Fruit fly (Drosophila melanogaster) whole organism, embryonic: ENCODE data around the gene SmydA-2.

Source experiments
- ATbp ChIP-seq: fragments of 200-800 bp; sonication (Bioruptor generic); optimal IDR thresholded peaks from 2 replicates; lab custom pipeline; 2017; ENCODE audit warnings: missing biosample characterization, mild to moderate bottlenecking, missing genetic modification characterization, missing genetic modification reagents
- Antp ChIP-seq: fragments of 200-800 bp; sonication (Bioruptor generic); optimal IDR thresholded peaks from 3 replicates; lab custom pipeline; 2016; ENCODE audit warnings: missing biosample characterization, missing genetic modification characterization
- CG12236 ChIP-seq: fragments of 200-800 bp; sonication (Bioruptor generic); optimal IDR thresholded peaks from 2 replicates; lab custom pipeline; 2016; ENCODE audit warnings: missing biosample characterization, missing genetic modification characterization
- CG12299 ChIP-seq: fragments of 200-800 bp; sonication (Bioruptor generic); optimal IDR thresholded peaks from 2 replicates; lab custom pipeline; 2018; ENCODE audit warnings: missing biosample characterization, mild to moderate bottlenecking, missing genetic modification characterization
- CG1233 ChIP-seq: fragments of 200-800 bp; sonication (Bioruptor generic); optimal IDR thresholded peaks from 4 replicates; lab custom pipeline; 2018; ENCODE audit warnings: missing biosample characterization, mild to moderate bottlenecking, missing genetic modification characterization
- CG13296 ChIP-seq: fragments of 200-800 bp; sonication (Bioruptor generic); optimal IDR thresholded peaks from 3 replicates; lab custom pipeline; 2018; ENCODE audit warnings: missing biosample characterization, mild to moderate bottlenecking, missing genetic modification characterization
- CG14050 ChIP-seq: fragments of 200-800 bp; sonication (Bioruptor generic); IDR thresholded peaks from 3 replicates; pipeline ENCODE4 v1.3.6; 2022; ENCODE audit warnings: missing biosample characterization, missing genetic modification characterization
- CG1603 ChIP-seq: fragments of 200-800 bp; sonication (Bioruptor generic); optimal IDR thresholded peaks from 2 replicates; lab custom pipeline; 2019; ENCODE audit warnings: missing biosample characterization, mild to moderate bottlenecking, missing genetic modification characterization, moderate library complexity
- CG16815 ChIP-seq: fragments of 200-800 bp; sonication (Bioruptor generic); optimal IDR thresholded peaks from 3 replicates; lab custom pipeline; 2017; ENCODE audit warnings: missing biosample characterization, mild to moderate bottlenecking, missing genetic modification characterization
- CG18262 ChIP-seq: fragments of 200-800 bp; optimal IDR thresholded peaks from 3 replicates; lab custom pipeline; 2019; ENCODE audit warnings: missing biosample characterization, mild to moderate bottlenecking, missing genetic modification characterization, moderate library complexity
- CG31365 ChIP-seq: fragments of 200-800 bp; sonication (Bioruptor generic); optimal IDR thresholded peaks from 2 replicates; lab custom pipeline; 2018; ENCODE audit warnings: missing biosample characterization, mild to moderate bottlenecking, missing genetic modification characterization
- CG33213 ChIP-seq: fragments of 200-800 bp; sonication (Bioruptor generic); optimal IDR thresholded peaks from 3 replicates; lab custom pipeline; 2016; ENCODE audit warnings: missing biosample characterization, missing genetic modification characterization
- CG3995 ChIP-seq: fragments of 200-800 bp; sonication (Bioruptor generic); optimal IDR thresholded peaks from 3 replicates; lab custom pipeline; 2016; ENCODE audit warnings: missing biosample characterization, missing genetic modification characterization
- CG4282 ChIP-seq: fragments of 200-800 bp; sonication (Bioruptor generic); optimal IDR thresholded peaks from 2 replicates; lab custom pipeline; 2016; ENCODE audit warnings: missing biosample characterization, missing genetic modification characterization
- CG7271 ChIP-seq: fragments of 200-800 bp; sonication (Bioruptor generic); optimal IDR thresholded peaks from 2 replicates; lab custom pipeline; 2018; ENCODE audit warnings: missing biosample characterization, mild to moderate bottlenecking, missing genetic modification characterization, moderate library complexity
- CG7786 ChIP-seq: fragments of 200-800 bp; sonication (Bioruptor generic); optimal IDR thresholded peaks from 2 replicates; lab custom pipeline; 2016; ENCODE audit warnings: missing biosample characterization, missing genetic modification characterization
- CG7839 ChIP-seq: fragments of 200-800 bp; sonication (Bioruptor generic); optimal IDR thresholded peaks from 3 replicates; lab custom pipeline; 2018; ENCODE audit warnings: missing biosample characterization, mild to moderate bottlenecking, missing genetic modification characterization, moderate library complexity
- Camta ChIP-seq: fragments of 200-800 bp; sonication (Bioruptor generic); optimal IDR thresholded peaks from 2 replicates; lab custom pipeline; 2016; ENCODE audit warnings: missing biosample characterization, missing genetic modification characterization
- Dip3 ChIP-seq: fragments of 200-800 bp; sonication (Bioruptor generic); optimal IDR thresholded peaks from 3 replicates; lab custom pipeline; 2016; ENCODE audit warnings: missing biosample characterization, missing genetic modification characterization
- H15 ChIP-seq: fragments of 200-800 bp; sonication (Bioruptor generic); IDR thresholded peaks from 3 replicates; pipeline ENCODE4 v1.3.6; 2022; ENCODE audit warnings: missing biosample characterization, missing genetic modification characterization
- HmgZ ChIP-seq: fragments of 200-800 bp; sonication (Bioruptor generic); optimal IDR thresholded peaks from 2 replicates; lab custom pipeline; 2018; ENCODE audit warnings: missing biosample characterization, mild to moderate bottlenecking, missing genetic modification characterization
- Hr39 ChIP-seq: fragments of >200 bp; optimal IDR thresholded peaks from 2 replicates; lab custom pipeline; 2017
- Hsf ChIP-seq: fragments of 200-800 bp; sonication (Bioruptor generic); optimal IDR thresholded peaks from 3 replicates; lab custom pipeline; 2016; ENCODE audit warnings: missing biosample characterization, missing genetic modification characterization
- MESR4 ChIP-seq: fragments of 200-800 bp; sonication (Bioruptor generic); optimal IDR thresholded peaks from 2 replicates; lab custom pipeline; 2018; ENCODE audit warnings: missing biosample characterization, mild to moderate bottlenecking, missing genetic modification characterization, moderate library complexity
- Side ChIP-seq: fragments of 200-800 bp; sonication (Bioruptor generic); optimal IDR thresholded peaks from 2 replicates; lab custom pipeline; 2016; ENCODE audit warnings: missing biosample characterization, missing genetic modification characterization
- Spps ChIP-seq: fragments of 200-800 bp; sonication (Bioruptor generic); optimal IDR thresholded peaks from 2 replicates; lab custom pipeline; 2018; ENCODE audit warnings: missing biosample characterization, mild to moderate bottlenecking, missing genetic modification characterization
- Sry-β ChIP-seq: fragments of 200-800 bp; sonication (Bioruptor generic); optimal IDR thresholded peaks from 2 replicates; lab custom pipeline; 2018; ENCODE audit warnings: missing biosample characterization, mild to moderate bottlenecking, missing genetic modification characterization, moderate library complexity
- Trl ChIP-seq, 3 experiments: fragments of >200 bp in 2 of 3; fragments of 200-800 bp in 1 of 3; sonication (Bioruptor generic) in 1 of 3; optimal IDR thresholded peaks; 2 replicates in 1 of 3; 3 replicates in 2 of 3; lab custom pipeline; 2016 to 2017; ENCODE audit warnings: missing biosample characterization in 1 of 3, missing genetic modification characterization in 1 of 3
- ara ChIP-seq: fragments of 200-800 bp; sonication (Bioruptor generic); IDR thresholded peaks from 2 replicates; pipeline ENCODE4 v1.3.6; 2022; ENCODE audit warnings: missing biosample characterization, missing genetic modification characterization
- cad ChIP-seq: fragments of >200 bp; optimal IDR thresholded peaks from 2 replicates; lab custom pipeline; 2017; ENCODE audit warnings: missing biosample characterization, missing genetic modification characterization
- chinmo ChIP-seq: fragments of 200-800 bp; sonication (Bioruptor generic); IDR thresholded peaks from 4 replicates; pipeline ENCODE4 v1.3.6; 2022; ENCODE audit warnings: missing biosample characterization, missing genetic modification characterization; ENCODE audit not compliant: partially characterized antibody
- corto ChIP-seq: fragments of 200-800 bp; sonication (Bioruptor generic); optimal IDR thresholded peaks from 2 replicates; lab custom pipeline; 2016; ENCODE audit warnings: missing biosample characterization, mild to moderate bottlenecking, missing genetic modification characterization, moderate library complexity
- cwo ChIP-seq: fragments of 200-800 bp; sonication (Bioruptor generic); optimal IDR thresholded peaks from 3 replicates; lab custom pipeline; 2017; ENCODE audit warnings: missing biosample characterization, missing genetic modification characterization, mild to moderate bottlenecking, moderate library complexity, missing genetic modification reagents
- dmrt11E ChIP-seq: fragments of 200-800 bp; sonication (Bioruptor generic); optimal IDR thresholded peaks from 3 replicates; lab custom pipeline; 2018; ENCODE audit warnings: missing biosample characterization, mild to moderate bottlenecking, missing genetic modification characterization, moderate library complexity
- eve ChIP-seq, 2 experiments: fragments of >200 bp; optimal IDR thresholded peaks; 2 replicates each; lab custom pipeline; 2017; ENCODE audit warnings: missing biosample characterization in 2 of 2, missing genetic modification characterization in 2 of 2
- gce ChIP-seq: fragments of 200-800 bp; sonication (Bioruptor generic); IDR thresholded peaks from 3 replicates; pipeline ENCODE4 v1.3.6; 2022; ENCODE audit warnings: missing biosample characterization, missing genetic modification characterization
- lilli ChIP-seq: fragments of 200-800 bp; sonication (Bioruptor generic); optimal IDR thresholded peaks from 3 replicates; lab custom pipeline; 2016; ENCODE audit warnings: missing biosample characterization, missing genetic modification characterization
- lov ChIP-seq, 2 experiments: fragments of 200-800 bp in 1 of 2; fragments of >200 bp in 1 of 2; sonication (Bioruptor generic) in 1 of 2; IDR thresholded peaks in 1 of 2; optimal IDR thresholded peaks in 1 of 2; 2 replicates in 1 of 2; 3 replicates in 1 of 2; pipeline versions ENCODE4 v1.3.6 to Lab custom; 2017 to 2022; ENCODE audit warnings: missing biosample characterization in 1 of 2, missing genetic modification characterization in 1 of 2
- odd ChIP-seq: fragments of 200-800 bp; sonication (Bioruptor generic); optimal IDR thresholded peaks from 2 replicates; lab custom pipeline; 2017; ENCODE audit warnings: missing biosample characterization, mild to moderate bottlenecking, missing genetic modification characterization
- onecut ChIP-seq: fragments of 200-800 bp; sonication (Bioruptor generic); IDR thresholded peaks from 2 replicates; pipeline ENCODE4 v1.3.6; 2022; ENCODE audit warnings: missing biosample characterization, missing genetic modification characterization
- p53 ChIP-seq: fragments of 200-800 bp; sonication (Bioruptor generic); optimal IDR thresholded peaks from 2 replicates; lab custom pipeline; 2016; ENCODE audit warnings: missing biosample characterization, missing genetic modification characterization
- pan ChIP-seq, 4 experiments: fragments of >200 bp in 3 of 4; fragments of 200-800 bp in 1 of 4; sonication (Bioruptor generic) in 1 of 4; optimal IDR thresholded peaks in 3 of 4; IDR thresholded peaks in 1 of 4; 2 replicates each; pipeline versions ENCODE4 v1.3.6 to Lab custom; 2017 to 2022; ENCODE audit warnings: missing biosample characterization in 2 of 4, missing genetic modification characterization in 2 of 4, mixed read lengths in 1 of 4
- ro ChIP-seq: fragments of 200-800 bp; sonication (Bioruptor generic); IDR thresholded peaks from 2 replicates; pipeline ENCODE4 v1.3.6; 2022; ENCODE audit warnings: missing biosample characterization, missing genetic modification characterization
- row ChIP-seq: fragments of 200-800 bp; sonication (Bioruptor generic); IDR thresholded peaks from 3 replicates; pipeline ENCODE4 v1.3.6; 2022; ENCODE audit warnings: missing biosample characterization, missing genetic modification characterization
- sens ChIP-seq: fragments of 200-800 bp; sonication (Bioruptor generic); peaks from one replicate; lab custom pipeline; 2016; ENCODE audit warnings: missing biosample characterization, missing genetic modification characterization
- so ChIP-seq: fragments of 200-800 bp; sonication (Bioruptor generic); IDR thresholded peaks from 3 replicates; pipeline ENCODE4 v1.3.6; 2022; ENCODE audit warnings: missing biosample characterization, missing genetic modification characterization
- twi ChIP-seq: fragments of 200-800 bp; optimal IDR thresholded peaks from 2 replicates; lab custom pipeline; 2019; ENCODE audit warnings: missing biosample characterization, mild to moderate bottlenecking, missing genetic modification characterization, moderate library complexity
- unpg ChIP-seq: fragments of 200-800 bp; sonication (Bioruptor generic); optimal IDR thresholded peaks from 3 replicates; lab custom pipeline; 2018; ENCODE audit warnings: missing biosample characterization, mild to moderate bottlenecking, missing genetic modification characterization, moderate library complexity

SmydA-2 gene

dm6 chr3L:19045299-19046025 is 42.4 kb upstream of the SmydA-2 start, which contains the start of gene nkd (continued):
- peak; percentile 83 for TF ChIP-seq Hsf (GFP tag; lab: Kevin White, UChicago)
- peak; percentile 82 for TF ChIP-seq CG1233 (GFP tag; lab: Kevin White, UChicago)
- TF ChIP-seq Trl (optimal IDR thresholded peaks at IDR 0.05; lab: Kevin White, UChicago): peak; percentile 76 to 80
- peak; percentile 71 for TF ChIP-seq Trl (GFP tag; optimal IDR thresholded peaks at IDR 0.05; lab: Kevin White, UChicago)
- peak; percentile 40 for TF ChIP-seq CG31365
- TF ChIP-seq CG13296: peak; percentile 88
- peak; percentile 84 for TF ChIP-seq HmgZ
- TF ChIP-seq CG16815 (GFP tag; lab: Kevin White, UChicago): peak; percentile 52
- TF ChIP-seq Camta: peak; percentile 57
- peak; percentile 93 for TF ChIP-seq unpg (GFP tag; lab: Kevin White, UChicago)
- no peak for TF ChIP-seq Hr39 (lab: Kevin White, UChicago)
- TF ChIP-seq lov (optimal IDR thresholded peaks at IDR 0.05; lab: Kevin White, UChicago): no peak
- peak; percentile 91 for TF ChIP-seq lov (GFP tag; IDR thresholded peaks at IDR 0.05; lab: Robert Waterston, UW)
- TF ChIP-seq Dip3 (GFP tag; lab: Kevin White, UChicago): peak; percentile 50
- TF ChIP-seq pan (optimal IDR thresholded peaks at IDR 0.05; lab: Kevin White, UChicago): peak in 1 of 2 experiments; percentile 23
- TF ChIP-seq pan (GFP tag; optimal IDR thresholded peaks at IDR 0.05 in 1 of 2, IDR thresholded peaks at IDR 0.05 in 1 of 2): peak in 1 of 2 experiments; percentile 95
- peak; percentile 87 for TF ChIP-seq so (GFP tag; lab: Robert Waterston, UW)
- peak; percentile 43 for TF ChIP-seq CG12236 (GFP tag; lab: Kevin White, UChicago)
- TF ChIP-seq CG12299 (tag; lab: Kevin White, UChicago): peak; percentile 91
- TF ChIP-seq CG3995 (GFP tag; lab: Kevin White, UChicago): peak; percentile 16
- TF ChIP-seq row (GFP tag; lab: Robert Waterston, UW): peak; percentile 96
- peak; percentile 80 for TF ChIP-seq cwo (GFP tag; lab: Kevin White, UChicago)
- peak; percentile 65 for TF ChIP-seq twi
- peak; percentile 58 for TF ChIP-seq corto (GFP tag; lab: Kevin White, UChicago)
- TF ChIP-seq CG7786: peak; percentile 66
- TF ChIP-seq Spps: peak; percentile 80
- no peak for TF ChIP-seq eve (GFP tag; optimal IDR thresholded peaks at IDR 0.05; lab: Kevin White, UChicago)
- TF ChIP-seq CG1603: peak; percentile 32
- peak; percentile 90 for TF ChIP-seq onecut (GFP tag; lab: Robert Waterston, UW)
- peak; percentile 77 for TF ChIP-seq ro (GFP tag; lab: Robert Waterston, UW)
- peak; percentile 92 for TF ChIP-seq ara (GFP tag; lab: Robert Waterston, UW)
- TF ChIP-seq sens (GFP tag; lab: Kevin White, UChicago): peak; percentile 94
- peak; percentile 93 for TF ChIP-seq gce (GFP tag; lab: Robert Waterston, UW)
- TF ChIP-seq CG18262: peak; percentile 95
- TF ChIP-seq chinmo (GFP tag; lab: Robert Waterston, UW): peak; percentile 83; the same call in 3 of the 4 replicates
- TF ChIP-seq Sry-β: no peak
- no peak for TF ChIP-seq cad (GFP tag; lab: Kevin White, UChicago)
- peak; percentile 81 for TF ChIP-seq ATbp (GFP tag; lab: Kevin White, UChicago)
- TF ChIP-seq dmrt11E (tag; lab: Kevin White, UChicago): peak; percentile 91
- TF ChIP-seq odd (GFP tag; lab: Kevin White, UChicago): peak; percentile 87
- TF ChIP-seq CG7271: peak; percentile 81
- TF ChIP-seq Side (GFP tag; lab: Kevin White, UChicago): peak; percentile 41
- TF ChIP-seq CG14050 (GFP tag; lab: Robert Waterston, UW): peak; percentile 89
- TF ChIP-seq Antp (GFP tag; lab: Kevin White, UChicago): peak; percentile 66
- peak; percentile 53 for TF ChIP-seq CG33213
- TF ChIP-seq CG4282 (GFP tag; lab: Kevin White, UChicago): peak; percentile 50
- peak; percentile 90 for TF ChIP-seq lilli
- peak; percentile 92 for TF ChIP-seq CG7839 (tag; lab: Kevin White, UChicago)
- peak; percentile 25 for TF ChIP-seq MESR4 (GFP tag; lab: Kevin White, UChicago)
- no peak for TF ChIP-seq p53 (GFP tag; lab: Kevin White, UChicago)
- peak; percentile 65; the same call in 2 of the 3 replicates for TF ChIP-seq H15 (GFP tag; lab: Robert Waterston, UW)
